Worm (Caenorhabditis elegans): Measurements from ENCODE around the gene AC3.12.

The AC3.12 gene

ce11 chrV:10352928-10353427 is 26.2 kb downstream of the AC3.12 start, which contains the start of gene nol-56:
TSS of gene nol-56 (minus strand) at chrV:10352978.
- TF ChIP-seq mls-2 (tag; optimal IDR thresholded peaks at IDR 0.05) (no peak), snpc-4 (tag; optimal IDR thresholded peaks at IDR 0.05) (no peak), ceh-39 (tag; optimal IDR thresholded peaks at IDR 0.05) (peak; percentile 82), unc-39 (tag; optimal IDR thresholded peaks at IDR 0.05) (no peak), mep-1 (tag; optimal IDR thresholded peaks at IDR 0.05) (peak; percentile 64), bed-3 (GFP tag; optimal IDR thresholded peaks at IDR 0.05) (no peak), lin-13 (tag; optimal IDR thresholded peaks at IDR 0.05) (peak; percentile 56), lsy-2 (tag; optimal IDR thresholded peaks at IDR 0.05) (peak; percentile 77), ces-1 (GFP tag; optimal IDR thresholded peaks at IDR 0.05) (peak; percentile 77), hlh-1 (tag; optimal IDR thresholded peaks at IDR 0.05) (peak; percentile 53), pha-4 (tag; optimal IDR thresholded peaks at IDR 0.05) (peak; percentile 49), nhr-237 (tag; optimal IDR thresholded peaks at IDR 0.05) (peak; percentile 45), elt-3 (tag; optimal IDR thresholded peaks at IDR 0.05) (no peak), tbx-8 (GFP tag; optimal IDR thresholded peaks at IDR 0.05) (no peak), lin-32 (GFP tag; optimal IDR thresholded peaks at IDR 0.05) (no peak), sptf-1 (tag; optimal IDR thresholded peaks at IDR 0.05) (no peak), nhr-76 (tag; optimal IDR thresholded peaks at IDR 0.05) (no peak)

DNA sequence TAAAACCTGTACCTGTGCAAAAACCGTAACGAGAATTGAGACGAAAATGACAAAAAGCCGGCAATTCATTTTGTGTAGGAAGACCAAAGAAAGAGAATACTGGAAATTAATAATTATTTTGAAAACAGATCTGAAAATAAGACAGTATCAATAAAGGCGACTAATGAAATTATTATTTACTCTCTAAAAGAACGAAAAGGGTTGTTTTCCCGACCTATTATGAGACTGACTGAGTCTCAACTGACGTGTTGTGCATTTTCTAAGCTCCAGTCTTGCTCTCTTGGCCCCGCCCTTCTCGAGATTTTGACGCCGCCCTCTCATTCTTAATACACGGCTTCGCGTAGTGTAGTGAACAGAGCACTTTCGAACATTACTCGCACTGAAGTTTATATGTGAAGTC is 29.1 kb downstream of the AC3.12 start, which contains the start of gene K07C5.9:
Gene K07C5.9 (minus strand): TSS at position 101 of the 400 bp plus-strand sequence.
- TF ChIP-seq M03D4.4 (tag; optimal IDR thresholded peaks at IDR 0.05) (no peak), elt-1 (tag; optimal IDR thresholded peaks at IDR 0.05; ENCODE audit: borderline replicate concordance, insufficient read depth) (no peak), nhr-237 (tag; optimal IDR thresholded peaks at IDR 0.05) (no peak), cnd-1 (tag; optimal IDR thresholded peaks at IDR 0.05) (no peak), unc-62 (GFP tag; optimal IDR thresholded peaks at IDR 0.05) (no peak), blmp-1 (tag; optimal IDR thresholded peaks at IDR 0.05) (no peak), elt-3 (tag; optimal IDR thresholded peaks at IDR 0.05) (no peak), mab-5 (tag; optimal IDR thresholded peaks at IDR 0.05) (no peak), nhr-2 (tag; optimal IDR thresholded peaks at IDR 0.05) (no peak), flh-1 (GFP tag; optimal IDR thresholded peaks at IDR 0.05) (no peak), drap-1 (GFP tag; optimal IDR thresholded peaks at IDR 0.05) (no peak), sptf-1 (tag; optimal IDR thresholded peaks at IDR 0.05) (no peak), ztf-11 (tag; optimal IDR thresholded peaks at IDR 0.05) (no peak), mep-1 (tag; optimal IDR thresholded peaks at IDR 0.05) (no peak), nhr-28 (tag; optimal IDR thresholded peaks at IDR 0.05) (no peak), pha-4 (tag; optimal IDR thresholded peaks at IDR 0.05) (no peak), lsy-2 (tag; optimal IDR thresholded peaks at IDR 0.05) (no peak), unc-39 (tag; optimal IDR thresholded peaks at IDR 0.05) (no peak), lin-13 (tag; optimal IDR thresholded peaks at IDR 0.05) (no peak), ceh-43 (GFP tag; optimal IDR thresholded peaks at IDR 0.05) (no peak)

ce11 chrV:10342904-10343303 is 36.3 kb downstream of the AC3.12 start, which contains the start of gene K07C5.3:
TSS of gene K07C5.3 (plus strand) at chrV:10343032.
- TF ChIP-seq hlh-1 (tag; optimal IDR thresholded peaks at IDR 0.05), result no peak
- TF ChIP-seq pha-4 (tag; optimal IDR thresholded peaks at IDR 0.05), result no peak
- no peak for TF ChIP-seq nhr-76 (tag; optimal IDR thresholded peaks at IDR 0.05)
- no peak for TF ChIP-seq sem-2 (GFP tag; optimal IDR thresholded peaks at IDR 0.05)
- no peak for TF ChIP-seq unc-62 (GFP tag; optimal IDR thresholded peaks at IDR 0.05)
- no peak for TF ChIP-seq flh-1 (GFP tag; optimal IDR thresholded peaks at IDR 0.05)
- no peak for TF ChIP-seq tbx-8 (GFP tag; optimal IDR thresholded peaks at IDR 0.05)
- TF ChIP-seq drap-1 (GFP tag; optimal IDR thresholded peaks at IDR 0.05), result no peak
- no peak for TF ChIP-seq ceh-39 (tag; optimal IDR thresholded peaks at IDR 0.05)
- no peak for TF ChIP-seq mep-1 (tag; optimal IDR thresholded peaks at IDR 0.05)
- TF ChIP-seq unc-120 (tag; optimal IDR thresholded peaks at IDR 0.05; ENCODE audit: poor library complexity, severe bottlenecking), result no peak
- no peak for TF ChIP-seq nhr-28 (tag; optimal IDR thresholded peaks at IDR 0.05)
- no peak for TF ChIP-seq lin-13 (tag; optimal IDR thresholded peaks at IDR 0.05)
- TF ChIP-seq bed-3 (GFP tag; optimal IDR thresholded peaks at IDR 0.05), result no peak
- no peak for TF ChIP-seq snpc-4 (tag; optimal IDR thresholded peaks at IDR 0.05)
- no peak for TF ChIP-seq ham-2 (GFP tag; optimal IDR thresholded peaks at IDR 0.05)
- no peak for TF ChIP-seq nhr-12 (tag; optimal IDR thresholded peaks at IDR 0.05)
- no peak for TF ChIP-seq ceh-43 (GFP tag; optimal IDR thresholded peaks at IDR 0.05)
- TF ChIP-seq sptf-1 (tag; optimal IDR thresholded peaks at IDR 0.05), result no peak
- no peak for TF ChIP-seq M03D4.4 (tag; optimal IDR thresholded peaks at IDR 0.05)

- TF ChIP-seq lin-13 (tag; optimal IDR thresholded peaks at IDR 0.05), result peak; percentile 37
- peak; percentile 33 for TF ChIP-seq drap-1 (GFP tag; optimal IDR thresholded peaks at IDR 0.05)
- TF ChIP-seq cnd-1 (tag; optimal IDR thresholded peaks at IDR 0.05), result peak; percentile 25
- peak; percentile 46 for TF ChIP-seq sptf-1 (tag; optimal IDR thresholded peaks at IDR 0.05)
Measured at ce11 chrV:10341905-10342328, 37.3 kb downstream of the AC3.12 start, which contains the start of gene K07C5.13. TSS of gene K07C5.13 (plus strand) at chrV:10342055.
